Worm (Caenorhabditis elegans) whole organism, L1 larva: ENCODE results near the gene srbc-23.

Experiments used
- aly-2 ChIP-seq: fragments of 150-350 bp; optimal IDR thresholded peaks from 2 replicates; lab custom pipeline; 2014; ENCODE audit warnings: missing biosample characterization, missing genetic modification characterization
- egl-27 ChIP-seq, 2 experiments: fragments of 150-350 bp in 1 of 2; sonication (generic microtip); optimal IDR thresholded peaks; 3 replicates each; lab custom pipeline; 2017 to 2018; ENCODE audit warnings: missing biosample characterization in 2 of 2, missing genetic modification characterization in 2 of 2, missing genetic modification reagents in 2 of 2
- elt-2 ChIP-seq: sonication (generic microtip); optimal IDR thresholded peaks from 2 replicates; lab custom pipeline; 2016; ENCODE audit warnings: missing genetic modification characterization, mild to moderate bottlenecking, inconsistent platforms, missing compliant biosample characterization, missing genetic modification reagents
- fkh-4 ChIP-seq: sonication (generic microtip); optimal IDR thresholded peaks from 2 replicates; lab custom pipeline; 2016; ENCODE audit warnings: missing compliant biosample characterization, missing genetic modification characterization, borderline replicate concordance
- lin-15B ChIP-seq: fragments of 150-350 bp; sonication (generic microtip); optimal IDR thresholded peaks from 3 replicates; lab custom pipeline; 2014; ENCODE audit warnings: missing biosample characterization, missing genetic modification characterization
- lsy-2 ChIP-seq, 2 experiments: fragments of 150-350 bp; optimal IDR thresholded peaks; 2 replicates each; lab custom pipeline; 2014; ENCODE audit warnings: missing biosample characterization in 2 of 2, missing genetic modification characterization in 2 of 2
- nhr-11 ChIP-seq: fragments of 150-350 bp; optimal IDR thresholded peaks from 2 replicates; lab custom pipeline; 2014; ENCODE audit warnings: missing biosample characterization, missing genetic modification characterization
- pag-3 ChIP-seq: sonication (generic microtip); optimal IDR thresholded peaks from 2 replicates; lab custom pipeline; 2017; ENCODE audit warnings: missing genetic modification characterization, mild to moderate bottlenecking, missing compliant biosample characterization, antibody characterized with exemption, borderline replicate concordance; ENCODE audit not compliant: insufficient read depth
- tbx-2 ChIP-seq: sonication (generic microtip); optimal IDR thresholded peaks from 2 replicates; lab custom pipeline; 2016; ENCODE audit warnings: missing genetic modification characterization, missing compliant biosample characterization
- ztf-4 ChIP-seq: fragments of 150-350 bp; optimal IDR thresholded peaks from 2 replicates; lab custom pipeline; 2014; ENCODE audit warnings: missing biosample characterization, missing genetic modification characterization

DNA sequence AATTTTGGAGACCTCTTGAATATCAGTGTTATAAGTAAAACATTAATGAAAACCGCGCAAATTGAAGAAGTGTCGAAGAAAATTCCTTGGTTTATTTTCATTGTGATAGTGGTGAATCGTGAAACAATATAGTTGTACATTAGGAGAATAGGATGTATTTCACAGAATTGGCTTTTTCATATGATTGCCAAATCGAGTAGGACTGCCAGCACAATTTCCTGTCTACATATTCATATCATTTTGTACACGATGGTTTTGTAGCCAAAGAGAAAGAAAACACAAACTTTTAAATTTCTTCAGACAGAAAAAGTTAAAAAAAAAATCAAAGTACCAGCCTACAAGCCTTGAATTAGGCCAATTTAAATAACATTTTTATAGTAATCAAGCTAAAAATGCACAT, 10.4 kb downstream of the srbc-23 start, which contains the start of gene str-255:
- no peak for TF ChIP-seq nhr-11 (tag; lab: Kevin White, UChicago)
- TF ChIP-seq lin-15B (tag; lab: Kevin White, UChicago) = no peak
- TF ChIP-seq lsy-2 (tag; optimal IDR thresholded peaks at IDR 0.05; lab: Kevin White, UChicago) = no peak
- TF ChIP-seq aly-2 (tag; lab: Kevin White, UChicago) = no peak
- no peak for TF ChIP-seq elt-2 (tag; lab: Kevin White, UChicago)
- TF ChIP-seq fkh-4 (tag; lab: Kevin White, UChicago) = no peak
- TF ChIP-seq tbx-2 = no peak
- no peak for TF ChIP-seq pag-3 (tag; lab: Kevin White, UChicago)
- TF ChIP-seq ztf-4 (tag; lab: Kevin White, UChicago) = no peak
- no peak for TF ChIP-seq egl-27 (tag; optimal IDR thresholded peaks at IDR 0.05; lab: Kevin White, UChicago)
